Fruit fly (Drosophila melanogaster) whole organism, adult: ENCODE data around the gene Sr-CIV.

Experiments used
- CG7101 ChIP-seq: fragments of 200-800 bp; sonication (Bioruptor generic); optimal IDR thresholded peaks from 2 replicates; lab custom pipeline; 2018; ENCODE audit warnings: missing biosample characterization, mild to moderate bottlenecking, missing genetic modification characterization, moderate library complexity
- Crg-1 ChIP-seq: fragments of 200-800 bp; sonication (Bioruptor generic); optimal IDR thresholded peaks from 2 replicates; lab custom pipeline; 2016; ENCODE audit warnings: missing biosample characterization, missing genetic modification characterization
- Hr96 ChIP-seq: fragments of 200-800 bp; sonication (Bioruptor generic); optimal IDR thresholded peaks from 2 replicates; lab custom pipeline; 2016; ENCODE audit warnings: missing biosample characterization, missing genetic modification characterization
- pad ChIP-seq: fragments of 200-800 bp; sonication (Bioruptor generic); optimal IDR thresholded peaks from 3 replicates; lab custom pipeline; 2017; ENCODE audit warnings: missing biosample characterization, missing genetic modification characterization, mild to moderate bottlenecking, moderate library complexity, missing genetic modification reagents

dm6 chr2L:3557471-3557870 is 33.6 kb upstream of the Sr-CIV start:
- TF ChIP-seq pad (GFP tag; lab: Kevin White, UChicago) (no peak), Hr96 (GFP tag; lab: Kevin White, UChicago) (no peak), CG7101 (tag; lab: Kevin White, UChicago) (no peak), Crg-1 (no peak)
